Worm (Caenorhabditis elegans) whole organism, L3 larva: ENCODE data around the gene nhr-34.

Source experiments
- ama-1 ChIP-seq: fragments of 150-350 bp; optimal IDR thresholded peaks from 2 replicates; lab custom pipeline; 2018
- ceh-82 ChIP-seq: fragments of 150-350 bp; optimal IDR thresholded peaks from 2 replicates; lab custom pipeline; 2014; ENCODE audit warnings: missing biosample characterization, missing genetic modification characterization
- egl-27 ChIP-seq: sonication (generic microtip); optimal IDR thresholded peaks from 4 replicates; lab custom pipeline; 2017; ENCODE audit warnings: missing biosample characterization, missing genetic modification reagents, missing genetic modification characterization
- lsy-12 ChIP-seq: sonication (generic microtip); optimal IDR thresholded peaks from 2 replicates; lab custom pipeline; 2016; ENCODE audit warnings: mild to moderate bottlenecking, missing genetic modification characterization, missing compliant biosample characterization
- nhr-76 ChIP-seq: fragments of 150-350 bp; sonication (generic microtip); optimal IDR thresholded peaks from 5 replicates; lab custom pipeline; 2014; ENCODE audit warnings: missing biosample characterization, missing genetic modification characterization
- pqm-1 ChIP-seq: fragments of 150-350 bp; optimal IDR thresholded peaks from 2 replicates; lab custom pipeline; 2017; ENCODE audit warnings: missing biosample characterization, missing genetic modification characterization, inconsistent platforms
- skn-1 ChIP-seq: fragments of 150-350 bp; optimal IDR thresholded peaks from 2 replicates; lab custom pipeline; 2014; ENCODE audit warnings: missing biosample characterization, missing genetic modification characterization
- tbx-2 ChIP-seq: sonication (generic microtip); optimal IDR thresholded peaks from 2 replicates; lab custom pipeline; 2016; ENCODE audit warnings: mild to moderate bottlenecking, missing genetic modification characterization, missing compliant biosample characterization
- unc-39 ChIP-seq: sonication (generic microtip); optimal IDR thresholded peaks from 4 replicates; lab custom pipeline; 2017; ENCODE audit warnings: missing biosample characterization, missing genetic modification characterization
- ztf-4 ChIP-seq: fragments of 150-350 bp; optimal IDR thresholded peaks from 2 replicates; lab custom pipeline; 2014; ENCODE audit warnings: missing biosample characterization, missing genetic modification characterization

DNA sequence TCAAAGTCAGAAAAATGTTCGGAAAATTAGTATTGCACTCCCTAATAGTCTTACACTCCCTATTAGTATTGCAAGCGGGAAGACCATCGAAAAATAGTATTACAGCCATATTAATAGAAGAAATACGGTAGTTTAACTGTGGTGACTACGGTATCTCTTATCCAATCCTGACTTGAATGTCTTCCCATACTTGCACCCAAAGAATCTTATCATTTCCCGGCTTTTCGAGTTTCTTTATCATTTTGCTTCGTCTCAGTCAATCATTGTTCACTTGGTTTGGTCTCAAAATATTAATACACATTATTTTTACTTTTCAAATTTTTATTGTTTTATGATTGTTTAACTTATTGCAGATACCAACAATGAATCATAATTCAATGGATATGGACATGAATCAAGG is 22.3 kb downstream of the nhr-34 start, which contains the start of gene F58G6.3:
- TF ChIP-seq nhr-76 (tag; lab: Kevin White, UChicago) (no peak), ztf-4 (tag; lab: Kevin White, UChicago) (no peak), ceh-82 (tag; lab: Kevin White, UChicago) (no peak), lsy-12 (tag; lab: Kevin White, UChicago) (no peak), tbx-2 (tag; lab: Kevin White, UChicago) (no peak), skn-1 (no peak), pqm-1 (tag; lab: Kevin White, UChicago) (peak; percentile 35), egl-27 (tag; lab: Kevin White, UChicago) (no peak), ama-1 (lab: Kevin White, UChicago) (no peak), unc-39 (no peak)
